Worm (Caenorhabditis elegans) whole organism, young adult: ENCODE measurements around the gene ehn-3.

Source experiments
- B0261.1 ChIP-seq: sonication (generic microtip); optimal IDR thresholded peaks from 2 replicates; lab custom pipeline; 2016; ENCODE audit warnings: mild to moderate bottlenecking, missing genetic modification characterization, moderate library complexity, missing compliant biosample characterization
- F22D6.2 ChIP-seq: sonication (generic microtip); optimal IDR thresholded peaks from 2 replicates; lab custom pipeline; 2016; ENCODE audit warnings: mild to moderate bottlenecking, missing genetic modification characterization, missing compliant biosample characterization
- F37B4.10 ChIP-seq: fragments of 200-800 bp; sonication (Bioruptor generic); IDR thresholded peaks from 2 replicates; pipeline ENCODE4 v1.3.6; 2022; ENCODE audit warnings: missing genetic modification characterization, missing compliant biosample characterization
- F39B2.1 ChIP-seq: fragments of 200-800 bp; sonication (Bioruptor generic); IDR thresholded peaks from 2 replicates; pipeline ENCODE4 v1.3.6; 2022; ENCODE audit warnings: missing genetic modification reagents, missing genetic modification characterization, missing compliant biosample characterization
- K12H6.12 ChIP-seq: fragments of 200-800 bp; sonication (Bioruptor generic); optimal IDR thresholded peaks from 2 replicates; lab custom pipeline; 2018; ENCODE audit warnings: mild to moderate bottlenecking, missing genetic modification characterization, missing compliant biosample characterization
- T07F8.4 ChIP-seq: sonication (generic microtip); optimal IDR thresholded peaks from 2 replicates; lab custom pipeline; 2016; ENCODE audit warnings: mild to moderate bottlenecking, missing genetic modification characterization, moderate library complexity, missing compliant biosample characterization
- T26A5.8 ChIP-seq: sonication (generic microtip); optimal IDR thresholded peaks from 2 replicates; lab custom pipeline; 2016; ENCODE audit warnings: missing genetic modification characterization, missing compliant biosample characterization
- Y95B8A.8 ChIP-seq: fragments of 200-800 bp; sonication (Bioruptor generic); IDR thresholded peaks from 2 replicates; pipeline ENCODE4 v1.3.6; 2022; ENCODE audit warnings: missing genetic modification reagents, missing genetic modification characterization, missing compliant biosample characterization
- ama-1 ChIP-seq, 3 experiments: fragments of 150-350 bp in 1 of 3; sonication (generic microtip) in 2 of 3; optimal IDR thresholded peaks; 2 replicates each; lab custom pipeline; 2014 to 2018; ENCODE audit warnings: missing biosample characterization in 2 of 3, missing genetic modification characterization in 2 of 3, missing genetic modification reagents in 2 of 3
- attf-6 ChIP-seq: fragments of 200-800 bp; sonication (Bioruptor generic); IDR thresholded peaks from 2 replicates; pipeline ENCODE4 v1.3.6; 2022; ENCODE audit warnings: missing genetic modification reagents, missing genetic modification characterization, missing compliant biosample characterization
- bed-2 ChIP-seq: fragments of 200-800 bp; sonication (Bioruptor generic); IDR thresholded peaks from 2 replicates; pipeline ENCODE4 v1.3.6; 2022; ENCODE audit warnings: missing genetic modification reagents, missing genetic modification characterization, missing compliant biosample characterization
- ccch-3 ChIP-seq: fragments of 200-800 bp; sonication (Bioruptor generic); optimal IDR thresholded peaks from 2 replicates; lab custom pipeline; 2018; ENCODE audit warnings: mild to moderate bottlenecking, missing genetic modification characterization, missing compliant biosample characterization
- ceh-40 ChIP-seq: fragments of 200-800 bp; sonication (Bioruptor generic); IDR thresholded peaks from 2 replicates; pipeline ENCODE4 v1.3.6; 2022; ENCODE audit warnings: missing genetic modification characterization, missing compliant biosample characterization
- ceh-58 ChIP-seq: fragments of 200-800 bp; sonication (Bioruptor generic); IDR thresholded peaks from 2 replicates; pipeline ENCODE4 v1.3.6; 2022; ENCODE audit warnings: missing genetic modification characterization, missing compliant biosample characterization
- ceh-91 ChIP-seq: fragments of 200-800 bp; sonication (Bioruptor generic); IDR thresholded peaks from 2 replicates; pipeline ENCODE4 v1.3.6; 2022; ENCODE audit warnings: missing genetic modification reagents, missing genetic modification characterization, missing compliant biosample characterization
- die-1 ChIP-seq: sonication (generic microtip); optimal IDR thresholded peaks from 2 replicates; lab custom pipeline; 2016; ENCODE audit warnings: missing genotype, mild to moderate bottlenecking, missing genetic modification characterization, missing compliant biosample characterization
- dpff-1 ChIP-seq: sonication (generic microtip); optimal IDR thresholded peaks from 2 replicates; lab custom pipeline; 2017; ENCODE audit warnings: mild to moderate bottlenecking, missing genetic modification characterization, missing compliant biosample characterization
- dpl-1 ChIP-seq: fragments of 150-350 bp; optimal IDR thresholded peaks from 2 replicates; lab custom pipeline; 2014; ENCODE audit warnings: missing biosample characterization, missing genetic modification reagents, missing genetic modification characterization
- efl-1 ChIP-seq: fragments of 150-350 bp; optimal IDR thresholded peaks from 2 replicates; lab custom pipeline; 2014; ENCODE audit warnings: missing biosample characterization, missing genetic modification reagents, missing genetic modification characterization
- egl-44 ChIP-seq: fragments of 200-800 bp; sonication (Bioruptor generic); IDR thresholded peaks from 2 replicates; pipeline ENCODE4 v1.3.6; 2022; ENCODE audit warnings: missing genetic modification reagents, missing genetic modification characterization, missing compliant biosample characterization
- ets-4 ChIP-seq: fragments of 200-800 bp; sonication (Bioruptor generic); optimal IDR thresholded peaks from 2 replicates; lab custom pipeline; 2018; ENCODE audit warnings: mild to moderate bottlenecking, missing genetic modification characterization, missing compliant biosample characterization
- fkh-3 ChIP-seq: sonication (generic microtip); optimal IDR thresholded peaks from 2 replicates; lab custom pipeline; 2016; ENCODE audit warnings: mild to moderate bottlenecking, missing genetic modification characterization, missing compliant biosample characterization
- gei-17 ChIP-seq: fragments of 200-800 bp; sonication (Bioruptor generic); optimal IDR thresholded peaks from 2 replicates; lab custom pipeline; 2018; ENCODE audit warnings: mild to moderate bottlenecking, missing genetic modification characterization, missing compliant biosample characterization
- hmg-1.2 ChIP-seq: fragments of 200-800 bp; sonication (Bioruptor generic); IDR thresholded peaks from 2 replicates; pipeline ENCODE4 v1.3.6; 2022; ENCODE audit warnings: missing genetic modification reagents, missing genetic modification characterization, missing compliant biosample characterization
- hmg-20 ChIP-seq: fragments of 200-800 bp; sonication (Bioruptor generic); IDR thresholded peaks from 2 replicates; pipeline ENCODE4 v1.3.6; 2022; ENCODE audit warnings: missing genetic modification reagents, missing genetic modification characterization, missing compliant biosample characterization
- hrde-1 ChIP-seq: sonication (generic microtip); optimal IDR thresholded peaks from 2 replicates; lab custom pipeline; 2016; ENCODE audit warnings: missing genetic modification characterization, mild to moderate bottlenecking, missing compliant biosample characterization, moderate library complexity, missing genotype, missing genetic modification reagents, borderline replicate concordance
- hsf-1 ChIP-seq: fragments of 200-800 bp; sonication (Bioruptor generic); IDR thresholded peaks from 2 replicates; pipeline ENCODE4 v1.3.6; 2022; ENCODE audit warnings: missing genetic modification reagents, missing genetic modification characterization, missing compliant biosample characterization
- lin-40 ChIP-seq: sonication (generic microtip); optimal IDR thresholded peaks from 2 replicates; lab custom pipeline; 2016; ENCODE audit warnings: missing genetic modification characterization, mild to moderate bottlenecking, missing compliant biosample characterization, missing genotype, missing genetic modification reagents
- lsy-27 ChIP-seq: sonication (generic microtip); optimal IDR thresholded peaks from 2 replicates; lab custom pipeline; 2017; ENCODE audit warnings: missing genetic modification characterization, mild to moderate bottlenecking, missing compliant biosample characterization, antibody characterized with exemption, missing genotype, borderline replicate concordance; ENCODE audit not compliant: insufficient read depth
- nhr-120 ChIP-seq: fragments of 200-800 bp; sonication (Bioruptor generic); IDR thresholded peaks from 2 replicates; pipeline ENCODE4 v1.3.6; 2022; ENCODE audit warnings: missing genetic modification characterization, missing compliant biosample characterization
- pbrm-1 ChIP-seq: fragments of 200-800 bp; sonication (Bioruptor generic); IDR thresholded peaks from 2 replicates; pipeline ENCODE4 v1.3.6; 2022; ENCODE audit warnings: missing genetic modification reagents, missing genetic modification characterization, missing compliant biosample characterization
- unc-130 ChIP-seq: sonication (generic microtip); optimal IDR thresholded peaks from 2 replicates; lab custom pipeline; 2016; ENCODE audit warnings: missing genetic modification reagents, missing genetic modification characterization, missing compliant biosample characterization
- ztf-18 ChIP-seq: sonication (generic microtip); optimal IDR thresholded peaks from 2 replicates; lab custom pipeline; 2016; ENCODE audit warnings: missing genotype, mild to moderate bottlenecking, missing genetic modification characterization, missing compliant biosample characterization
- ztf-3 ChIP-seq: fragments of 200-800 bp; sonication (Bioruptor generic); optimal IDR thresholded peaks from 2 replicates; lab custom pipeline; 2018; ENCODE audit warnings: mild to moderate bottlenecking, missing genetic modification characterization, missing compliant biosample characterization
- ztf-6 ChIP-seq: fragments of 200-800 bp; sonication (Bioruptor generic); IDR thresholded peaks from 2 replicates; pipeline ENCODE4 v1.3.6; 2022; ENCODE audit warnings: missing genetic modification reagents, missing genetic modification characterization, missing compliant biosample characterization

ehn-3 gene

ce11 chrIV:5452667-5453066 lies 33.6 kb upstream of the ehn-3 start, which contains the start of gene Y4C6A.4:
Gene Y4C6A.4 (plus strand): TSS chrIV:5452967.
- no peak for TF ChIP-seq die-1 (tag; lab: Kevin White, UChicago)
- no peak for TF ChIP-seq F37B4.10 (GFP tag; lab: Robert Waterston, UW)

DNA sequence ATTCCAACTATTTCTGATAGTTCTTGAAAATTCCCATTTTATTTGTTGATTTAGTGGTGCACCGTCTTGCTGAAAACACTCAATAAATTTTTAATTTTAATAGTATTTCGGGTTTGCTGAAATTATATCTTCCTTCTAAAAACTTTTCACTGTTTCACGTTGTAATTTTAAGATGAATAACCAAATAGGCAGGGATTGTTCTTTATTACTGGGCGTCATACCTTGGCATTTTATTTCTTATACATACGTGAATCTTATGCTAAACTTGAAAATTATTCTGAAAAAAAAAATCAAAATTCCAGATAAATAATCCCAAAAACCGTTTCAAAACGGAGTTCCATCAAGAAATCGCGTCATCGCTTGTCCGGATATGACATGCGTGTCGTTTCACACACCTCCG lies 19.7 kb upstream of the ehn-3 start, which contains the start of gene mgl-3:
Gene mgl-3 (plus strand): TSS at position 301 of the 400 bp plus-strand sequence.
- TF ChIP-seq T07F8.4 (tag; lab: Kevin White, UChicago) = no peak
- TF ChIP-seq fkh-3 (tag; lab: Kevin White, UChicago) = no peak
- no peak for TF ChIP-seq F22D6.2
- no peak for TF ChIP-seq nhr-120
- TF ChIP-seq F37B4.10 (GFP tag; lab: Robert Waterston, UW) = no peak
- no peak for TF ChIP-seq hmg-20 (GFP tag; lab: Robert Waterston, UW)
- TF ChIP-seq F39B2.1 (GFP tag; lab: Robert Waterston, UW) = no peak
- TF ChIP-seq unc-130 = no peak
- TF ChIP-seq hsf-1 (GFP tag; lab: Robert Waterston, UW) = no peak
- TF ChIP-seq ceh-58 = no peak
- no peak for TF ChIP-seq T26A5.8 (tag; lab: Kevin White, UChicago)
- no peak for TF ChIP-seq B0261.1 (tag; lab: Kevin White, UChicago)
- no peak for TF ChIP-seq attf-6 (GFP tag; lab: Robert Waterston, UW)
- TF ChIP-seq efl-1 (GFP tag; lab: Kevin White, UChicago) = no peak
- no peak for TF ChIP-seq ama-1 (optimal IDR thresholded peaks at IDR 0.05; lab: Kevin White, UChicago)
- no peak for TF ChIP-seq ama-1 (GFP tag; optimal IDR thresholded peaks at IDR 0.05; lab: Kevin White, UChicago)
- TF ChIP-seq ztf-3 (GFP tag; lab: Kevin White, UChicago) = no peak
- no peak for TF ChIP-seq lin-40 (tag; lab: Kevin White, UChicago)
- TF ChIP-seq ccch-3 (GFP tag; lab: Kevin White, UChicago) = no peak

DNA sequence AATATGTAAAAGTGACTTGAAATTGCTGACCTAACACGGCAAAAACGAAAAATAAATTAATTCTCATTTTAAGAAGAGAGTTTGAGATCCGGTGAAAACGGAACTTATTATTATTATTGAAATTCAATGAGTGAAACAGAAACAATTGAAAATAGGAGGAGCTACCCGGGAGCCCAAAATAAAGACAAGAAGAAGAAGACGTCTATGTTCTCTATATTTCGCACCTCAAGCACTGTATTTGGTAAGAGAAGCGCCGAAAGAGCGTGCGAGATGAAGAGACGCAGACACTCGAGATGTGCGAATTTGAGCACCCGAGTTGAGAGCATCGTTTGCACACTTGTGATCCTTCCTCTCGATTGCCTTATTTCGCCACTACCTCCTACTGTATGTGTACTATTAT lies 3.3 kb downstream of the ehn-3 start, which contains the start of gene spp-7:
Gene spp-7 (minus strand): TSS at position 101 of the 400 bp plus-strand sequence.
- TF ChIP-seq hmg-1.2 (GFP tag; lab: Robert Waterston, UW) (peak; percentile 64), gei-17 (GFP tag; lab: Kevin White, UChicago) (no peak)

DNA sequence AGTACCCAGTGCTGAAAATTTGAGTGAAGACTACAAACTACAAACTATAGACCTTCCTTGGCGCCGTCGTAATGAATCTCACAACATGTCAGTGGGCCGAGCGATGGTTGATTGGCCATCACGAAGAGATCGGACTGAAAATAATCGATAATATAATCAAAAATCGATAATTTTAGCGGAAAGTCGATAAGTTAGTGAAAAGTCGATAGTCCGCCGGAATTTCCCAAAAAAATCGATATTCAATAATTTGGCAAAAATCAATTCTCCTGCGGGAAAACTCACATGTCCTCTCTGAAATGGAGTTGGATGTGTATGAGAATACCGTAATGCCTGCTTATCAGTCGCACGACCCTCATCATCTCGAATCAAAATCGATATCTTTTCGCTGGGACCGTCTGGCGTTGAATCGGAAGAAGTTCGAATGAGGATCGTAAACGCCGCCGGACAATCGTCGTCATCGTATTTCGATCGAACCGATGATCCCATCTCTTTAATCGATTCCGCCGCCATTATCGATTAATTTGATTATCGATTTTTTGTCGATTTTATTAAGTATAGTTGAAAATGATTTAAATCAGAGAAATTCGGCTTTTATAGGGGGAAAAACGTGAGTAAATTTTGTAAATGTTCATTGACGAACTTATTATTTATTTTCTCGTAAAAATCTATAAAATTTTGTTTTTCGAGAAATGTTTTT lies 7.2 kb downstream of the ehn-3 start, which contains the start of gene ZK616.8:
Gene ZK616.8 (minus strand): TSS at position 553 of the 697 bp plus-strand sequence.
- TF ChIP-seq ztf-18 (tag; lab: Kevin White, UChicago) (no peak), dpff-1 (tag; lab: Kevin White, UChicago) (no peak), bed-2 (GFP tag; lab: Robert Waterston, UW) (no peak), K12H6.12 (no peak), ztf-6 (no peak), dpl-1 (GFP tag; lab: Kevin White, UChicago) (no peak), ceh-40 (no peak), ceh-91 (GFP tag; lab: Robert Waterston, UW) (no peak), pbrm-1 (GFP tag; lab: Robert Waterston, UW) (no peak), Y95B8A.8 (GFP tag; lab: Robert Waterston, UW) (no peak), hrde-1 (tag; lab: Kevin White, UChicago) (no peak)

DNA sequence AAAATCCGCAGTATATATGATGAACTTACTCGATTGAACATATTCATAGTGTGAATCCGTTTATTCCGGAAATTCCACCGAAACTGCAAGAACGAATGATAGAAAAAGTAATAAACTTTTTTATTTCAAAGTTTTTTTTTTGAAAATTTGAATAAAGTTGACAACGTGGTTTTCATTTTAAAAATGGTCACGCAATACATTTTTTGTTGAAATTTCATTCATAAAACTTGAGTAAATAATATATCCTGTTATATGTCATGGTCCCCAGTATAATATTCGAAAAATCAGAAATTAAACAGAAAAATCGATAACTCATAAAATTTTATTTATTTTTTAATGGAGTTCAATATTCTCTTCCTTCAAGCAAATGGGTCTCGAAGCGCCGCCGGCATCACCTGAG lies 7.9 kb downstream of the ehn-3 start, which contains the start of gene ZK616.65:
Gene ZK616.65 (minus strand): TSS at position 101 of the 400 bp plus-strand sequence.
- TF ChIP-seq egl-44 (no peak), lsy-27 (tag; lab: Kevin White, UChicago) (no peak), ama-1 (optimal IDR thresholded peaks at IDR 0.05; lab: Kevin White, UChicago) (no peak), ama-1 (GFP tag; optimal IDR thresholded peaks at IDR 0.05; lab: Kevin White, UChicago) (no peak), ets-4 (GFP tag; lab: Kevin White, UChicago) (no peak)
